Worm (Caenorhabditis elegans): ENCODE results near the gene C05E4.15.

C05E4.15 gene

ce11 chrV:723895-724352 lies 37.2 kb downstream of the C05E4.15 start, which contains the start of gene fbxb-72 (continued):
- TF ChIP-seq ZK185.1 (tag; optimal IDR thresholded peaks at IDR 0.05; ENCODE audit: poor library complexity, severe bottlenecking), result peak; percentile 95
- peak; percentile 85 for TF ChIP-seq Y79H2A.3 (GFP tag; conservative IDR thresholded peaks at IDR 0.05)
- TF ChIP-seq F55B11.4 (tag; optimal IDR thresholded peaks at IDR 0.05; ENCODE audit: borderline replicate concordance, insufficient read depth), result no peak
- TF ChIP-seq mel-28 (tag; optimal IDR thresholded peaks at IDR 0.05; ENCODE audit: borderline replicate concordance), result no peak
- TF ChIP-seq die-1 (tag; optimal IDR thresholded peaks at IDR 0.05), result no peak
- peak; percentile 77 for TF ChIP-seq B0336.3 (GFP tag; IDR thresholded peaks at IDR 0.05)
- peak; percentile 75 for TF ChIP-seq lin-40 (tag; optimal IDR thresholded peaks at IDR 0.05)
- TF ChIP-seq sptf-2 (GFP tag; optimal IDR thresholded peaks at IDR 0.05), result no peak
- peak; percentile 58 for TF ChIP-seq lir-1 (GFP tag; conservative IDR thresholded peaks at IDR 0.05)
- TF ChIP-seq attf-5 (GFP tag; optimal IDR thresholded peaks at IDR 0.05), result peak; percentile 29
- no peak for TF ChIP-seq fkh-3 (tag; optimal IDR thresholded peaks at IDR 0.05)
- peak; percentile 38 for TF ChIP-seq gei-17 (GFP tag; optimal IDR thresholded peaks at IDR 0.05)
- TF ChIP-seq attf-3 (GFP tag; conservative IDR thresholded peaks at IDR 0.05), result no peak
- no peak for TF ChIP-seq egrh-3 (GFP tag; IDR thresholded peaks at IDR 0.05)
- TF ChIP-seq egl-18 (GFP tag; IDR thresholded peaks at IDR 0.05), result no peak
- TF ChIP-seq nfyb-1 (GFP tag; IDR thresholded peaks at IDR 0.05), result peak; percentile 88
- no peak for TF ChIP-seq dpl-1 (GFP tag; optimal IDR thresholded peaks at IDR 0.05)
- TF ChIP-seq Y95B8A.8 (GFP tag; IDR thresholded peaks at IDR 0.05), result peak; percentile 81; the same call in 1 of the 2 replicates
- peak; percentile 78 for TF ChIP-seq K11D2.4 (GFP tag; IDR thresholded peaks at IDR 0.05)
- no peak for TF ChIP-seq ceh-40 (GFP tag; IDR thresholded peaks at IDR 0.05)
- TF ChIP-seq mcd-1 (GFP tag; IDR thresholded peaks at IDR 0.05), result peak; percentile 38; the same call in 1 of the 2 replicates
- TF ChIP-seq ekl-4 (GFP tag; IDR thresholded peaks at IDR 0.05), result no peak
- peak; percentile 32; the same call in 1 of the 2 replicates for TF ChIP-seq lin-26 (GFP tag; IDR thresholded peaks at IDR 0.05)
- TF ChIP-seq tlf-1 (GFP tag; optimal IDR thresholded peaks at IDR 0.05), result peak; percentile 89
- TF ChIP-seq hrde-1 (tag; optimal IDR thresholded peaks at IDR 0.05; ENCODE audit: borderline replicate concordance), result no peak
- TF ChIP-seq dox-1 (GFP tag; IDR thresholded peaks at IDR 0.05), result no peak
- no peak for TF ChIP-seq nfya-2 (GFP tag; IDR thresholded peaks at IDR 0.05)
- peak; percentile 25 for TF ChIP-seq akir-1 (GFP tag; optimal IDR thresholded peaks at IDR 0.05)
- TF ChIP-seq madf-10 (tag; optimal IDR thresholded peaks at IDR 0.05), result peak; percentile 66
- no peak for TF ChIP-seq snpc-4 (GFP tag; optimal IDR thresholded peaks at IDR 0.05)
- TF ChIP-seq snpc-4 (tag; optimal IDR thresholded peaks at IDR 0.05), result peak in 3 of 4 experiments; percentile 1 to 41 (median 34)
- peak; percentile 84 for TF ChIP-seq F52B5.7 (tag; optimal IDR thresholded peaks at IDR 0.05)
- TF ChIP-seq Y67H2A.10 (GFP tag; conservative IDR thresholded peaks at IDR 0.05), result no peak
- peak; percentile 50 for TF ChIP-seq hmg-1.2 (GFP tag; IDR thresholded peaks at IDR 0.05)
- TF ChIP-seq egl-44 (GFP tag; IDR thresholded peaks at IDR 0.05), result no peak; the same call in 1 of the 2 replicates
- peak; percentile 23; the same call in 1 of the 2 replicates for TF ChIP-seq hsf-1 (GFP tag; IDR thresholded peaks at IDR 0.05)
- TF ChIP-seq hmg-20 (GFP tag; IDR thresholded peaks at IDR 0.05), result 0 out of 2 replicates have a peak, but pooled peaks have one; percentile 3
- no peak for TF ChIP-seq F10E7.11 (tag; optimal IDR thresholded peaks at IDR 0.05)
- TF ChIP-seq C06A6.2 (GFP tag; conservative IDR thresholded peaks at IDR 0.05), result peak; percentile 71; the same call in 1 of the 2 replicates
- no peak for TF ChIP-seq madf-8 (GFP tag; conservative IDR thresholded peaks at IDR 0.05)
- TF ChIP-seq ztf-25 (GFP tag; IDR thresholded peaks at IDR 0.05), result no peak
- TF ChIP-seq ztf-26 (tag; optimal IDR thresholded peaks at IDR 0.05), result peak; percentile 68
- TF ChIP-seq atf-7 (tag; optimal IDR thresholded peaks at IDR 0.05), result peak; percentile 66
- TF ChIP-seq bed-2 (GFP tag; IDR thresholded peaks at IDR 0.05), result no peak
- no peak for TF ChIP-seq zfh-2 (GFP tag; conservative IDR thresholded peaks at IDR 0.05)
- TF ChIP-seq F57C9.4 (tag; optimal IDR thresholded peaks at IDR 0.05), result peak; percentile 85
- TF ChIP-seq cebp-1 (GFP tag; IDR thresholded peaks at IDR 0.05), result peak; percentile 73
- peak; percentile 89 for TF ChIP-seq cebp-1 (tag; optimal IDR thresholded peaks at IDR 0.05)
- no peak for TF ChIP-seq madf-6 (GFP tag; IDR thresholded peaks at IDR 0.05)

Measured in whole organism, young adult.